Worm (Caenorhabditis elegans) whole organism, early embryonic: Measurements from ENCODE around the gene math-13.

ENCODE experiments used
- B0310.2 ChIP-seq: sonication (generic microtip); optimal IDR thresholded peaks from 2 replicates; lab custom pipeline; 2016; ENCODE audit warnings: mild to moderate bottlenecking, missing genetic modification characterization, missing compliant biosample characterization
- F13C5.2 ChIP-seq: sonication (generic microtip); optimal IDR thresholded peaks from 2 replicates; lab custom pipeline; 2017; ENCODE audit warnings: mild to moderate bottlenecking, missing genetic modification characterization, inconsistent platforms, missing compliant biosample characterization
- ama-1 ChIP-seq: fragments of 150-350 bp; optimal IDR thresholded peaks from 2 replicates; lab custom pipeline; 2014
- flt-1 ChIP-seq: fragments of 200-800 bp; sonication (Bioruptor generic); IDR thresholded peaks from 2 replicates; pipeline ENCODE4 v1.3.6; 2022; ENCODE audit warnings: missing genetic modification characterization, missing compliant biosample characterization
- hmg-4 ChIP-seq: fragments of 200-800 bp; sonication (Bioruptor generic); optimal IDR thresholded peaks from 2 replicates; lab custom pipeline; 2018; ENCODE audit warnings: mild to moderate bottlenecking, missing genetic modification characterization, missing compliant biosample characterization
- scrt-1 ChIP-seq: fragments of 200-800 bp; sonication (Bioruptor generic); IDR thresholded peaks from 2 replicates; pipeline ENCODE4 v1.3.6; 2022; ENCODE audit warnings: missing genetic modification characterization, missing compliant biosample characterization
- tbx-37 ChIP-seq: fragments of 200-800 bp; sonication (Bioruptor generic); conservative IDR thresholded peaks from 2 replicates; pipeline ENCODE4 v1.3.6; 2022; ENCODE audit warnings: missing genetic modification reagents, missing genetic modification characterization, missing compliant biosample characterization
- tra-4 ChIP-seq: sonication (generic microtip); optimal IDR thresholded peaks from 2 replicates; lab custom pipeline; 2017; ENCODE audit warnings: missing genetic modification characterization, missing compliant biosample characterization

- TF ChIP-seq ama-1 (lab: Kevin White, UChicago), result no peak
- no peak for TF ChIP-seq tbx-37 (GFP tag; lab: Robert Waterston, UW)
- no peak for TF ChIP-seq flt-1 (GFP tag; lab: Robert Waterston, UW)
- TF ChIP-seq hmg-4 (GFP tag; lab: Kevin White, UChicago), result no peak
- no peak for TF ChIP-seq scrt-1
- TF ChIP-seq tra-4 (tag; lab: Kevin White, UChicago), result no peak
- TF ChIP-seq F13C5.2 (tag; lab: Kevin White, UChicago), result no peak
- TF ChIP-seq B0310.2, result no peak
Observed at ce11 chrII:1895762-1896161, 20.0 kb downstream of the math-13 start, which contains the start of gene math-25.
